Fruit fly (Drosophila melanogaster) whole organism, embryonic: ENCODE measurements around the gene CG13471.

Source experiments
- Atf6 ChIP-seq: fragments of 200-800 bp; sonication (Bioruptor generic); IDR thresholded peaks from 2 replicates; pipeline ENCODE4 v1.3.6; 2022; ENCODE audit warnings: missing biosample characterization, missing genetic modification characterization
- BtbVII ChIP-seq: fragments of 200-800 bp; sonication (Bioruptor generic); optimal IDR thresholded peaks from 3 replicates; lab custom pipeline; 2017; ENCODE audit warnings: missing biosample characterization, mild to moderate bottlenecking, missing genetic modification characterization
- CG10543 ChIP-seq: fragments of 200-800 bp; sonication (Bioruptor generic); optimal IDR thresholded peaks from 3 replicates; lab custom pipeline; 2017; ENCODE audit warnings: missing biosample characterization, mild to moderate bottlenecking, missing genetic modification characterization, moderate library complexity
- CG11456 ChIP-seq: fragments of 200-800 bp; sonication (Bioruptor generic); IDR thresholded peaks from 3 replicates; pipeline ENCODE4 v1.3.6; 2022; ENCODE audit warnings: missing biosample characterization, missing genetic modification characterization
- CG11560 ChIP-seq: fragments of 200-800 bp; sonication (Bioruptor generic); IDR thresholded peaks from 3 replicates; pipeline ENCODE4 v1.3.6; 2022; ENCODE audit warnings: missing biosample characterization, missing genetic modification characterization
- CG12071 ChIP-seq: fragments of 200-800 bp; sonication (Bioruptor generic); optimal IDR thresholded peaks from 3 replicates; lab custom pipeline; 2018; ENCODE audit warnings: missing biosample characterization, mild to moderate bottlenecking, missing genetic modification characterization
- CG13296 ChIP-seq: fragments of 200-800 bp; sonication (Bioruptor generic); optimal IDR thresholded peaks from 3 replicates; lab custom pipeline; 2018; ENCODE audit warnings: missing biosample characterization, mild to moderate bottlenecking, missing genetic modification characterization
- CG14441 ChIP-seq: fragments of 200-800 bp; sonication (Bioruptor generic); IDR thresholded peaks from 2 replicates; pipeline ENCODE4 v1.3.6; 2022; ENCODE audit warnings: missing biosample characterization, missing genetic modification characterization
- CG15073 ChIP-seq: fragments of 200-800 bp; sonication (Bioruptor generic); optimal IDR thresholded peaks from 2 replicates; lab custom pipeline; 2016; ENCODE audit warnings: missing biosample characterization, missing genetic modification characterization
- CG17802 ChIP-seq: fragments of 200-800 bp; sonication (Bioruptor generic); optimal IDR thresholded peaks from 2 replicates; lab custom pipeline; 2018; ENCODE audit warnings: missing biosample characterization, mild to moderate bottlenecking, missing genetic modification characterization, moderate library complexity
- CG18476 ChIP-seq: fragments of 200-800 bp; sonication (Bioruptor generic); optimal IDR thresholded peaks from 2 replicates; lab custom pipeline; 2016; ENCODE audit warnings: missing biosample characterization, mild to moderate bottlenecking, missing genetic modification characterization
- CG18599 ChIP-seq: fragments of 200-800 bp; sonication (Bioruptor generic); optimal IDR thresholded peaks from 3 replicates; lab custom pipeline; 2017; ENCODE audit warnings: missing biosample characterization, missing genetic modification characterization, mild to moderate bottlenecking, moderate library complexity, missing genetic modification reagents
- CG18764 ChIP-seq: fragments of 200-800 bp; sonication (Bioruptor generic); optimal IDR thresholded peaks from 3 replicates; lab custom pipeline; 2016; ENCODE audit warnings: missing biosample characterization, missing genetic modification characterization
- CG2116 ChIP-seq: fragments of 200-800 bp; sonication (Bioruptor generic); optimal IDR thresholded peaks from 3 replicates; lab custom pipeline; 2018; ENCODE audit warnings: missing biosample characterization, mild to moderate bottlenecking, missing genetic modification characterization
- CG30431 ChIP-seq: fragments of 200-800 bp; sonication (Bioruptor generic); optimal IDR thresholded peaks from 2 replicates; lab custom pipeline; 2017; ENCODE audit warnings: missing biosample characterization, missing genetic modification characterization
- CG3838 ChIP-seq: fragments of 200-800 bp; sonication (Bioruptor generic); optimal IDR thresholded peaks from 3 replicates; lab custom pipeline; 2016; ENCODE audit warnings: missing biosample characterization, missing genetic modification characterization
- CG4707 ChIP-seq: fragments of 200-800 bp; sonication (Bioruptor generic); optimal IDR thresholded peaks from 2 replicates; lab custom pipeline; 2018; ENCODE audit warnings: missing biosample characterization, mild to moderate bottlenecking, missing genetic modification characterization, moderate library complexity
- CG5953 ChIP-seq: fragments of 200-800 bp; sonication (Bioruptor generic); IDR thresholded peaks from 2 replicates; pipeline ENCODE4 v1.3.6; 2022; ENCODE audit warnings: missing biosample characterization, missing genetic modification characterization
- CG6765 ChIP-seq: fragments of 200-800 bp; sonication (Bioruptor generic); optimal IDR thresholded peaks from 3 replicates; lab custom pipeline; 2017; ENCODE audit warnings: missing biosample characterization, mild to moderate bottlenecking, missing genetic modification characterization
- CG6854 ChIP-seq: fragments of 200-800 bp; sonication (Bioruptor generic); optimal IDR thresholded peaks from 3 replicates; lab custom pipeline; 2017; ENCODE audit warnings: missing biosample characterization, mild to moderate bottlenecking, missing genetic modification characterization
- CG8359 ChIP-seq: fragments of 200-800 bp; sonication (Bioruptor generic); optimal IDR thresholded peaks from 2 replicates; lab custom pipeline; 2017; ENCODE audit warnings: missing biosample characterization, mild to moderate bottlenecking, missing genetic modification characterization, borderline replicate concordance
- Dek ChIP-seq: fragments of 200-800 bp; sonication (Bioruptor generic); optimal IDR thresholded peaks from 3 replicates; lab custom pipeline; 2019; ENCODE audit warnings: missing biosample characterization, mild to moderate bottlenecking, missing genetic modification characterization, moderate library complexity
- ERR ChIP-seq: fragments of 200-800 bp; sonication (Bioruptor generic); optimal IDR thresholded peaks from 2 replicates; lab custom pipeline; 2016; ENCODE audit warnings: missing biosample characterization, missing genetic modification characterization
- Ets65A ChIP-seq: fragments of 200-800 bp; sonication (Bioruptor generic); peaks from one replicate; lab custom pipeline; 2016; ENCODE audit warnings: missing biosample characterization, missing genetic modification characterization
- HLH4C ChIP-seq: fragments of 200-800 bp; sonication (Bioruptor generic); IDR thresholded peaks from 3 replicates; pipeline ENCODE4 v1.3.6; 2022; ENCODE audit warnings: missing biosample characterization, missing genetic modification characterization; ENCODE audit not compliant: partially characterized antibody
- HmgZ ChIP-seq: fragments of 200-800 bp; sonication (Bioruptor generic); optimal IDR thresholded peaks from 2 replicates; lab custom pipeline; 2018; ENCODE audit warnings: missing biosample characterization, mild to moderate bottlenecking, missing genetic modification characterization
- MBD-R2 ChIP-seq: fragments of 200-800 bp; sonication (Bioruptor generic); IDR thresholded peaks from 2 replicates; pipeline ENCODE4 v1.3.6; 2022; ENCODE audit warnings: missing biosample characterization, missing genetic modification characterization
- NK7.1 ChIP-seq: fragments of 200-800 bp; sonication (Bioruptor generic); optimal IDR thresholded peaks from 3 replicates; lab custom pipeline; 2016; ENCODE audit warnings: missing biosample characterization, missing genetic modification characterization
- Side ChIP-seq: fragments of 200-800 bp; sonication (Bioruptor generic); optimal IDR thresholded peaks from 2 replicates; lab custom pipeline; 2016; ENCODE audit warnings: missing biosample characterization, missing genetic modification characterization
- Stat92E ChIP-seq, 3 experiments: fragments of >200 bp in 2 of 3; fragments of 200-800 bp in 1 of 3; sonication (Bioruptor generic) in 1 of 3; optimal IDR thresholded peaks; 2 replicates each; lab custom pipeline; 2017 to 2019; ENCODE audit warnings: missing biosample characterization in 3 of 3, missing genetic modification characterization in 3 of 3, mild to moderate bottlenecking in 1 of 3, moderate library complexity in 1 of 3
- ab ChIP-seq: fragments of 200-800 bp; sonication (Bioruptor generic); optimal IDR thresholded peaks from 2 replicates; lab custom pipeline; 2016; ENCODE audit warnings: missing biosample characterization, missing genetic modification characterization
- amos ChIP-seq: fragments of 200-800 bp; sonication (Bioruptor generic); IDR thresholded peaks from 2 replicates; pipeline ENCODE4 v1.3.6; 2022; ENCODE audit warnings: missing biosample characterization, missing genetic modification characterization; ENCODE audit not compliant: partially characterized antibody
- da ChIP-seq: fragments of 200-800 bp; sonication (Bioruptor generic); optimal IDR thresholded peaks from 2 replicates; lab custom pipeline; 2016; ENCODE audit warnings: missing biosample characterization, missing genetic modification characterization
- disco-r ChIP-seq: fragments of 200-800 bp; sonication (Bioruptor generic); optimal IDR thresholded peaks from 2 replicates; lab custom pipeline; 2016; ENCODE audit warnings: missing biosample characterization, missing genetic modification characterization
- dmrt11E ChIP-seq: fragments of 200-800 bp; sonication (Bioruptor generic); optimal IDR thresholded peaks from 3 replicates; lab custom pipeline; 2018; ENCODE audit warnings: missing biosample characterization, mild to moderate bottlenecking, missing genetic modification characterization, moderate library complexity
- eve ChIP-seq, 2 experiments: fragments of >200 bp; optimal IDR thresholded peaks; 2 replicates each; lab custom pipeline; 2017; ENCODE audit warnings: missing biosample characterization in 2 of 2, missing genetic modification characterization in 2 of 2
- ewg ChIP-seq: fragments of 200-800 bp; sonication (Bioruptor generic); optimal IDR thresholded peaks from 3 replicates; lab custom pipeline; 2017; ENCODE audit warnings: mild to moderate bottlenecking, missing biosample characterization, missing genetic modification reagents, missing genetic modification characterization
- gcm2 ChIP-seq: fragments of 200-800 bp; sonication (Bioruptor generic); optimal IDR thresholded peaks from 2 replicates; lab custom pipeline; 2016; ENCODE audit warnings: missing biosample characterization, missing genetic modification characterization
- her ChIP-seq: fragments of 200-800 bp; sonication (Bioruptor generic); optimal IDR thresholded peaks from 2 replicates; lab custom pipeline; 2016; ENCODE audit warnings: missing biosample characterization, missing genetic modification characterization
- nerfin-1 ChIP-seq: fragments of 200-800 bp; sonication (Bioruptor generic); optimal IDR thresholded peaks from 3 replicates; lab custom pipeline; 2019; ENCODE audit warnings: missing biosample characterization, mild to moderate bottlenecking, missing genetic modification characterization, moderate library complexity
- org-1 ChIP-seq: fragments of 200-800 bp; sonication (Bioruptor generic); optimal IDR thresholded peaks from 2 replicates; lab custom pipeline; 2017; ENCODE audit warnings: missing biosample characterization, missing genetic modification characterization
- pita ChIP-seq: fragments of 200-800 bp; sonication (Bioruptor generic); optimal IDR thresholded peaks from 2 replicates; lab custom pipeline; 2017; ENCODE audit warnings: missing biosample characterization, mild to moderate bottlenecking, missing genetic modification characterization
- pzg ChIP-seq: fragments of 200-800 bp; sonication (Bioruptor generic); optimal IDR thresholded peaks from 3 replicates; lab custom pipeline; 2018; ENCODE audit warnings: missing biosample characterization, mild to moderate bottlenecking, missing genetic modification characterization, moderate library complexity
- rib ChIP-seq: fragments of 200-800 bp; sonication (Bioruptor generic); IDR thresholded peaks from 2 replicates; pipeline ENCODE4 v1.3.6; 2022; ENCODE audit warnings: missing biosample characterization, missing genetic modification characterization
- run ChIP-seq: fragments of 200-800 bp; sonication (Bioruptor generic); optimal IDR thresholded peaks from 3 replicates; lab custom pipeline; 2018; ENCODE audit warnings: missing biosample characterization, mild to moderate bottlenecking, missing genetic modification characterization
- sim ChIP-seq: fragments of 200-800 bp; sonication (Bioruptor generic); IDR thresholded peaks from 2 replicates; pipeline ENCODE4 v1.3.6; 2022; ENCODE audit warnings: missing biosample characterization, missing genetic modification characterization
- tap ChIP-seq: fragments of 200-800 bp; optimal IDR thresholded peaks from 3 replicates; lab custom pipeline; 2019; ENCODE audit warnings: missing biosample characterization, mild to moderate bottlenecking, missing genetic modification characterization, moderate library complexity
- trem ChIP-seq: fragments of 200-800 bp; optimal IDR thresholded peaks from 3 replicates; lab custom pipeline; 2019; ENCODE audit warnings: missing biosample characterization, mild to moderate bottlenecking, missing genetic modification characterization, moderate library complexity
- ttk ChIP-seq: fragments of 200-800 bp; sonication (Bioruptor generic); IDR thresholded peaks from 2 replicates; pipeline ENCODE4 v2.1.2; 2022; ENCODE audit warnings: missing biosample characterization, missing genetic modification characterization

CG13471 gene

dm6 chr3L:14759097-14759795, 25.9 kb upstream of the CG13471 start (continued):
- TF ChIP-seq CG17802 (tag; lab: Kevin White, UChicago) (peak; percentile 94), HmgZ (tag; lab: Kevin White, UChicago) (peak; percentile 100), CG11456 (GFP tag; lab: Robert Waterston, UW) (peak; percentile 99), pzg (GFP tag; lab: Kevin White, UChicago) (peak; percentile 44), dmrt11E (peak; percentile 100), sim (GFP tag; lab: Robert Waterston, UW) (peak; percentile 98), CG15073 (GFP tag; lab: Kevin White, UChicago) (peak; percentile 91), CG8359 (GFP tag; lab: Kevin White, UChicago) (peak; percentile 97), HLH4C (no peak), CG10543 (peak; percentile 100), nerfin-1 (tag; lab: Kevin White, UChicago) (peak; percentile 99), her (GFP tag; lab: Kevin White, UChicago) (peak; percentile 96), CG18476 (GFP tag; lab: Kevin White, UChicago) (peak; percentile 99), Stat92E (GFP tag; optimal IDR thresholded peaks at IDR 0.05; lab: Kevin White, UChicago) (peak in 1 of 3 experiments; percentile 99), CG18764 (GFP tag; lab: Kevin White, UChicago) (peak; percentile 99), tap (tag; lab: Kevin White, UChicago) (peak; percentile 100), eve (GFP tag; optimal IDR thresholded peaks at IDR 0.05; lab: Kevin White, UChicago) (peak; percentile 35 to 100), pita (GFP tag; lab: Kevin White, UChicago) (no peak), CG12071 (GFP tag; lab: Kevin White, UChicago) (peak; percentile 99), BtbVII (GFP tag; lab: Kevin White, UChicago) (peak; percentile 100), run (tag; lab: Kevin White, UChicago) (peak; percentile 100), CG11560 (tag; lab: Robert Waterston, UW) (peak; percentile 95), rib (GFP tag; lab: Robert Waterston, UW) (peak; percentile 100), ab (GFP tag; lab: Kevin White, UChicago) (peak; percentile 96), CG30431 (GFP tag; lab: Kevin White, UChicago) (peak; percentile 100), CG5953 (GFP tag; lab: Robert Waterston, UW) (peak; percentile 98), ewg (GFP tag; lab: Kevin White, UChicago) (peak; percentile 99), CG6854 (GFP tag; lab: Kevin White, UChicago) (peak; percentile 100), Dek (peak; percentile 100), amos (0 out of 2 replicates have a peak, but pooled peaks have one; percentile 12), CG13296 (GFP tag; lab: Kevin White, UChicago) (peak; percentile 100), org-1 (peak; percentile 100), Ets65A (GFP tag; lab: Kevin White, UChicago) (peak; percentile 100), Side (GFP tag; lab: Kevin White, UChicago) (peak; percentile 99), gcm2 (GFP tag; lab: Kevin White, UChicago) (peak; percentile 98), MBD-R2 (peak; percentile 100), CG18599 (GFP tag; lab: Kevin White, UChicago) (peak; percentile 100), NK7.1 (GFP tag; lab: Kevin White, UChicago) (peak; percentile 99), Atf6 (GFP tag; lab: Robert Waterston, UW) (peak; percentile 100), trem (tag; lab: Kevin White, UChicago) (peak; percentile 98), ERR (GFP tag; lab: Kevin White, UChicago) (peak; percentile 98), CG6765 (GFP tag; lab: Kevin White, UChicago) (peak; percentile 100), CG4707 (peak; percentile 100), da (GFP tag; lab: Kevin White, UChicago) (peak; percentile 98), CG2116 (GFP tag; lab: Kevin White, UChicago) (peak; percentile 94), ttk (GFP tag; lab: Robert Waterston, UW) (peak; percentile 99), CG3838 (GFP tag; lab: Kevin White, UChicago) (peak; percentile 98), CG14441 (GFP tag; lab: Robert Waterston, UW) (peak; percentile 99), disco-r (GFP tag; lab: Kevin White, UChicago) (peak; percentile 99)
